Worm (Caenorhabditis elegans): ENCODE measurements around the gene T12D8.10.

The T12D8.10 gene

ce11 chrIII:13615530-13615929, 26.6 kb downstream of the T12D8.10 start (continued):
- no peak for TF ChIP-seq tag-97 (GFP tag; IDR thresholded peaks at IDR 0.05)
- TF ChIP-seq daf-12 (tag; optimal IDR thresholded peaks at IDR 0.05) = no peak
- peak; percentile 95 for TF ChIP-seq set-16 (GFP tag; IDR thresholded peaks at IDR 0.05)

DNA sequence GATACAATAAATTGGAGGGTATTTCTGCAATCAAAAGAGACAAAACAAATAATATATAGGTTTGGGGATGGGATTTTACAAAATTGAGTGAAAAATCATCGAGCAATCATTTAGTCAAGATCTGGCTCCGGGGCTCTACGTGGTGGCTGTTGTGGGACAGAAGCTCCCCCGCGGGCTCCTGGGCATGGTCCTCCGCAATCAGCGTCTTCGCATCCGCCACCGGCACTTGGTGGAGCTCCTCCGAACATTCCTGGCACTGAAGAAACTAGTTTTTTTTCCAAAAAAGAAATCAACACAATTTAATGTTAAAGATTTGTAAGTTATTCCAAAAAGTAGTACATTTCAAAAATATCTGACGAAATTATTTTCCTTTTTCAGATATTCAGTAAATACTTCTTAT, 27.4 kb downstream of the T12D8.10 start:
- TF ChIP-seq lin-29 (GFP tag; IDR thresholded peaks at IDR 0.05) (no peak), nhr-6 (tag; optimal IDR thresholded peaks at IDR 0.05) (no peak), aha-1 (tag) (peak; percentile 13), nhr-10 (tag; optimal IDR thresholded peaks at IDR 0.05) (no peak), sdz-12 (GFP tag; optimal IDR thresholded peaks at IDR 0.05) (peak; percentile 2), madf-5 (GFP tag; IDR thresholded peaks at IDR 0.05) (no peak), set-16 (GFP tag; IDR thresholded peaks at IDR 0.05) (peak; percentile 73)

DNA sequence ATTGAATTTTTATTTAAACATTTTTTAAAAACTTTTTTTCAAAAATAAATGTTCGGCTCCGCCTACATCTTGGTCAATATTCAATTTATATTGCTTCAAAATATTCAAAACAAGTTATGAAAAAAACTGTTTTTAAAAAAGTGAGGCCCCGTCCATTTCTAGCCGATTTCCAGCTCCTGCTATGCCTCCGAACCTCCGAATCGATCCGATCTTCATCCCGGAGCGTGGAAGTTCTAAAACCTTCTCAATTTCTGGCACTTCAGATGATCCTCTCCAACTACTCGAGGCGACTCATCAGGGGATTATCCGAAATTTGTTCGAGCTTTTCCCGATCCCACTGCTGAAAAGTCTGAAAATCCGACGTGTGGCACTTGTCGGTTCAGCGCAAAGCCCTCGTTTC, 27.9 kb downstream of the T12D8.10 start:
- TF ChIP-seq nhr-11 (tag; optimal IDR thresholded peaks at IDR 0.05) = no peak
- TF ChIP-seq ama-1 (optimal IDR thresholded peaks at IDR 0.05) = peak; percentile 36
- peak in 1 of 2 experiments; percentile 77 for TF ChIP-seq unc-62 (GFP tag; optimal IDR thresholded peaks at IDR 0.05 in 1 of 2)
- TF ChIP-seq unc-62 (tag; optimal IDR thresholded peaks at IDR 0.05) = no peak
- peak; percentile 77 for TF ChIP-seq aha-1 (tag)

ce11 chrIII:13607833-13608232, 34.3 kb downstream of the T12D8.10 start, which contains the start of gene shpk-1:
TSS of gene shpk-1 (plus strand) at chrIII:13608020.
- TF ChIP-seq mxl-2 (GFP tag; conservative IDR thresholded peaks at IDR 0.05) = no peak
- no peak for TF ChIP-seq tra-1 (GFP tag; IDR thresholded peaks at IDR 0.05)
- no peak for TF ChIP-seq F49E8.2 (tag; optimal IDR thresholded peaks at IDR 0.05; ENCODE audit: borderline replicate concordance)
- no peak for TF ChIP-seq ceh-44 (GFP tag; IDR thresholded peaks at IDR 0.05)
- no peak for TF ChIP-seq D1046.2 (GFP tag; IDR thresholded peaks at IDR 0.05)
- no peak for TF ChIP-seq tag-97 (GFP tag; IDR thresholded peaks at IDR 0.05)
- TF ChIP-seq lin-13 (GFP tag; optimal IDR thresholded peaks at IDR 0.05) = no peak
- no peak for TF ChIP-seq F10B5.3 (tag; optimal IDR thresholded peaks at IDR 0.05)
- no peak for TF ChIP-seq nhr-41 (GFP tag; IDR thresholded peaks at IDR 0.05)
- no peak for TF ChIP-seq madf-5 (GFP tag; IDR thresholded peaks at IDR 0.05)
- TF ChIP-seq R02D3.7 (tag; optimal IDR thresholded peaks at IDR 0.05) = no peak
- peak; percentile 79 for TF ChIP-seq dve-1 (tag; optimal IDR thresholded peaks at IDR 0.05; ENCODE audit: insufficient read depth)
- TF ChIP-seq egl-43 (GFP tag; IDR thresholded peaks at IDR 0.05) = no peak
- TF ChIP-seq nhr-10 (tag; optimal IDR thresholded peaks at IDR 0.05) = no peak
- TF ChIP-seq egl-27 (tag; optimal IDR thresholded peaks at IDR 0.05) = no peak
- no peak for TF ChIP-seq lim-7 (GFP tag; IDR thresholded peaks at IDR 0.05)
- no peak for TF ChIP-seq nhr-77 (tag; optimal IDR thresholded peaks at IDR 0.05)
- TF ChIP-seq cey-2 (tag; optimal IDR thresholded peaks at IDR 0.05; ENCODE audit: borderline replicate concordance, insufficient read depth) = no peak
- peak; percentile 37; the same call in 1 of the 2 replicates for TF ChIP-seq lin-1 (GFP tag; IDR thresholded peaks at IDR 0.05)
- no peak for TF ChIP-seq mxl-3 (GFP tag; optimal IDR thresholded peaks at IDR 0.05)
- TF ChIP-seq fos-1 (tag; optimal IDR thresholded peaks at IDR 0.05) = no peak
- peak; percentile 86 for TF ChIP-seq nhr-28 (tag; optimal IDR thresholded peaks at IDR 0.05)
- TF ChIP-seq ceh-28 (tag; optimal IDR thresholded peaks at IDR 0.05) = no peak
- no peak for TF ChIP-seq rbr-2 (tag; optimal IDR thresholded peaks at IDR 0.05)
- no peak for TF ChIP-seq ama-1 (optimal IDR thresholded peaks at IDR 0.05)
- no peak for TF ChIP-seq ztf-7 (tag; optimal IDR thresholded peaks at IDR 0.05)
- peak; percentile 73 for TF ChIP-seq nhr-102 (tag; optimal IDR thresholded peaks at IDR 0.05)
- TF ChIP-seq skn-1 (tag; optimal IDR thresholded peaks at IDR 0.05) = no peak
- no peak for TF ChIP-seq Y75B8A.6 (GFP tag; IDR thresholded peaks at IDR 0.05)
- no peak for TF ChIP-seq fkh-10 (GFP tag; optimal IDR thresholded peaks at IDR 0.05)
- no peak for TF ChIP-seq unc-130 (GFP tag; optimal IDR thresholded peaks at IDR 0.05)
- TF ChIP-seq mdl-1 (tag; optimal IDR thresholded peaks at IDR 0.05) = no peak
- TF ChIP-seq F44E2.7 (GFP tag; IDR thresholded peaks at IDR 0.05) = no peak
- no peak for TF ChIP-seq lin-29 (GFP tag; IDR thresholded peaks at IDR 0.05)
- TF ChIP-seq arid-1 (GFP tag; conservative IDR thresholded peaks at IDR 0.05) = no peak
- no peak for TF ChIP-seq unc-62 (GFP tag; optimal IDR thresholded peaks at IDR 0.05 in 1 of 2)
- no peak for TF ChIP-seq unc-62 (tag; optimal IDR thresholded peaks at IDR 0.05)
- TF ChIP-seq F26F4.8 (GFP tag; conservative IDR thresholded peaks at IDR 0.05) = no peak
- no peak for TF ChIP-seq Y105C5A.15 (GFP tag; IDR thresholded peaks at IDR 0.05)
- no peak for TF ChIP-seq lin-15B (tag; optimal IDR thresholded peaks at IDR 0.05)
- no peak for TF ChIP-seq ZK546.5 (tag; optimal IDR thresholded peaks at IDR 0.05)

All from whole organism, L4 larva.